Worm (Caenorhabditis elegans) whole organism, L3 larva: ENCODE data around the gene nlp-26.

ENCODE experiments used
- ZK546.5 ChIP-seq: sonication (generic microtip); optimal IDR thresholded peaks from 2 replicates; lab custom pipeline; 2017; ENCODE audit warnings: missing biosample characterization, missing genetic modification characterization
- ama-1 ChIP-seq: fragments of 150-350 bp; optimal IDR thresholded peaks from 2 replicates; lab custom pipeline; 2018
- ceh-82 ChIP-seq: fragments of 150-350 bp; optimal IDR thresholded peaks from 2 replicates; lab custom pipeline; 2014; ENCODE audit warnings: missing biosample characterization, missing genetic modification characterization
- egl-27 ChIP-seq: sonication (generic microtip); optimal IDR thresholded peaks from 4 replicates; lab custom pipeline; 2017; ENCODE audit warnings: missing biosample characterization, missing genetic modification reagents, missing genetic modification characterization
- mdl-1 ChIP-seq: fragments of 150-350 bp; optimal IDR thresholded peaks from 2 replicates; lab custom pipeline; 2014; ENCODE audit warnings: missing biosample characterization, missing genetic modification characterization
- nhr-11 ChIP-seq: fragments of 150-350 bp; optimal IDR thresholded peaks from 2 replicates; lab custom pipeline; 2014; ENCODE audit warnings: missing biosample characterization, missing genetic modification characterization
- nhr-237 ChIP-seq: fragments of 150-350 bp; optimal IDR thresholded peaks from 2 replicates; lab custom pipeline; 2014; ENCODE audit warnings: missing biosample characterization, missing genetic modification characterization
- nhr-77 ChIP-seq: fragments of 150-350 bp; optimal IDR thresholded peaks from 2 replicates; lab custom pipeline; 2014; ENCODE audit warnings: missing biosample characterization, missing genetic modification characterization
- pqm-1 ChIP-seq: fragments of 150-350 bp; optimal IDR thresholded peaks from 2 replicates; lab custom pipeline; 2017; ENCODE audit warnings: missing biosample characterization, missing genetic modification characterization, inconsistent platforms
- snpc-4 ChIP-seq: fragments of 150-350 bp; optimal IDR thresholded peaks from 2 replicates; lab custom pipeline; 2014; ENCODE audit warnings: missing biosample characterization, missing genetic modification characterization
- unc-39 ChIP-seq: sonication (generic microtip); optimal IDR thresholded peaks from 4 replicates; lab custom pipeline; 2017; ENCODE audit warnings: missing biosample characterization, missing genetic modification characterization
- unc-62 ChIP-seq: fragments of 150-350 bp; sonication (generic microtip); optimal IDR thresholded peaks from 4 replicates; lab custom pipeline; 2014; ENCODE audit warnings: missing biosample characterization, missing genetic modification reagents, missing genetic modification characterization
- zag-1 ChIP-seq: fragments of 150-350 bp; optimal IDR thresholded peaks from 2 replicates; lab custom pipeline; 2014; ENCODE audit warnings: missing biosample characterization, missing genetic modification characterization
- ztf-4 ChIP-seq: fragments of 150-350 bp; optimal IDR thresholded peaks from 2 replicates; lab custom pipeline; 2014; ENCODE audit warnings: missing biosample characterization, missing genetic modification characterization

- TF ChIP-seq nhr-237 (tag; lab: Kevin White, UChicago) = no peak
- TF ChIP-seq ama-1 = no peak
- TF ChIP-seq nhr-77 (tag; lab: Kevin White, UChicago) = no peak
- no peak for TF ChIP-seq unc-62 (GFP tag; lab: Kevin White, UChicago)
- TF ChIP-seq ztf-4 (tag; lab: Kevin White, UChicago) = no peak
- no peak for TF ChIP-seq ceh-82 (tag; lab: Kevin White, UChicago)
- TF ChIP-seq ZK546.5 (tag; lab: Kevin White, UChicago) = no peak
- no peak for TF ChIP-seq mdl-1 (tag; lab: Kevin White, UChicago)
- TF ChIP-seq snpc-4 (tag; lab: Kevin White, UChicago) = no peak
- no peak for TF ChIP-seq egl-27 (tag; lab: Kevin White, UChicago)
- TF ChIP-seq unc-39 (tag; lab: Kevin White, UChicago) = no peak
- no peak for TF ChIP-seq nhr-11 (tag; lab: Kevin White, UChicago)
- TF ChIP-seq pqm-1 (tag; lab: Kevin White, UChicago) = no peak
- no peak for TF ChIP-seq zag-1 (tag; lab: Kevin White, UChicago)
Observed at ce11 chrV:19620098-19620497, 6.8 kb downstream of the nlp-26 start.
